Worm (Caenorhabditis elegans) whole organism, L3 larva: ENCODE results near the gene F32D8.13.

Experiments used
- egl-27 ChIP-seq: sonication (generic microtip); optimal IDR thresholded peaks from 4 replicates; lab custom pipeline; 2017; ENCODE audit warnings: missing biosample characterization, missing genetic modification reagents, missing genetic modification characterization
- fkh-10 ChIP-seq: sonication (generic microtip); optimal IDR thresholded peaks from 2 replicates; lab custom pipeline; 2017; ENCODE audit warnings: missing biosample characterization, missing genetic modification reagents, missing genetic modification characterization
- mdl-1 ChIP-seq: fragments of 150-350 bp; optimal IDR thresholded peaks from 2 replicates; lab custom pipeline; 2014; ENCODE audit warnings: missing biosample characterization, missing genetic modification characterization
- nfya-1 ChIP-seq: sonication (generic microtip); optimal IDR thresholded peaks from 2 replicates; lab custom pipeline; 2017; ENCODE audit warnings: missing genetic modification characterization, mild to moderate bottlenecking, missing compliant biosample characterization, antibody characterized with exemption, moderate library complexity; ENCODE audit not compliant: insufficient read depth
- nhr-12 ChIP-seq: fragments of 150-350 bp; optimal IDR thresholded peaks from 2 replicates; lab custom pipeline; 2014; ENCODE audit warnings: missing biosample characterization, missing genetic modification characterization
- nhr-28 ChIP-seq: fragments of 150-350 bp; optimal IDR thresholded peaks from 2 replicates; lab custom pipeline; 2014; ENCODE audit warnings: missing biosample characterization, missing genetic modification characterization
- nhr-77 ChIP-seq: fragments of 150-350 bp; optimal IDR thresholded peaks from 2 replicates; lab custom pipeline; 2014; ENCODE audit warnings: missing biosample characterization, missing genetic modification characterization
- pha-4 ChIP-seq: fragments of 150-350 bp; optimal IDR thresholded peaks from 2 replicates; lab custom pipeline; 2014; ENCODE audit warnings: missing biosample characterization, missing genetic modification reagents, missing genetic modification characterization
- tbx-2 ChIP-seq: sonication (generic microtip); optimal IDR thresholded peaks from 2 replicates; lab custom pipeline; 2016; ENCODE audit warnings: mild to moderate bottlenecking, missing genetic modification characterization, missing compliant biosample characterization
- zag-1 ChIP-seq: fragments of 150-350 bp; optimal IDR thresholded peaks from 2 replicates; lab custom pipeline; 2014; ENCODE audit warnings: missing biosample characterization, missing genetic modification characterization
- ztf-11 ChIP-seq: fragments of 150-350 bp; optimal IDR thresholded peaks from 2 replicates; lab custom pipeline; 2014; ENCODE audit warnings: missing biosample characterization, missing genetic modification characterization

ce11 chrV:10937294-10937693, 41.0 kb upstream of the F32D8.13 start:
- TF ChIP-seq nfya-1 = no peak
- no peak for TF ChIP-seq egl-27 (tag; lab: Kevin White, UChicago)
- peak; percentile 85 for TF ChIP-seq fkh-10 (GFP tag; lab: Kevin White, UChicago)
- TF ChIP-seq ztf-11 (tag; lab: Kevin White, UChicago) = no peak
- no peak for TF ChIP-seq zag-1 (tag; lab: Kevin White, UChicago)
- no peak for TF ChIP-seq tbx-2 (tag; lab: Kevin White, UChicago)
- TF ChIP-seq nhr-28 (tag; lab: Kevin White, UChicago) = no peak
- TF ChIP-seq nhr-77 (tag; lab: Kevin White, UChicago) = no peak
- no peak for TF ChIP-seq pha-4 (tag; lab: Kevin White, UChicago)
- TF ChIP-seq mdl-1 (tag; lab: Kevin White, UChicago) = no peak
- no peak for TF ChIP-seq nhr-12 (tag; lab: Kevin White, UChicago)
